Worm (Caenorhabditis elegans): Measurements from ENCODE around the gene tmem-131.

Gene tmem-131

ce11 chrIII:4998956-4999425, 1.0 kb upstream of the tmem-131 start, which contains the start of gene smcr-8 (continued):
- TF ChIP-seq unc-130 (GFP tag; optimal IDR thresholded peaks at IDR 0.05) (peak; percentile 78), nfya-1 (tag; optimal IDR thresholded peaks at IDR 0.05; ENCODE audit: borderline replicate concordance, insufficient read depth) (no peak), tbp1 (GFP tag; optimal IDR thresholded peaks at IDR 0.05) (no peak), snpc-3.4 (tag; optimal IDR thresholded peaks at IDR 0.05) (peak; percentile 61), xnd-1 (tag; optimal IDR thresholded peaks at IDR 0.05) (peak; percentile 82), bed-1 (GFP tag; IDR thresholded peaks at IDR 0.05) (no peak), T26A5.8 (tag; optimal IDR thresholded peaks at IDR 0.05) (no peak), lsl-1 (GFP tag; optimal IDR thresholded peaks at IDR 0.05) (peak; percentile 96), sea-2 (GFP tag; IDR thresholded peaks at IDR 0.05) (no peak), let-526 (GFP tag; IDR thresholded peaks at IDR 0.05) (peak; percentile 51; the same call in 1 of the 2 replicates), F39B2.1 (GFP tag; IDR thresholded peaks at IDR 0.05) (no peak), Y53F4B.3 (GFP tag; IDR thresholded peaks at IDR 0.05) (no peak), rec-8 (tag; optimal IDR thresholded peaks at IDR 0.05) (peak in 1 of 2 experiments; percentile 17), nhr-120 (GFP tag; IDR thresholded peaks at IDR 0.05) (no peak), tbx-9 (tag; optimal IDR thresholded peaks at IDR 0.05; ENCODE audit: borderline replicate concordance) (no peak), chd-7 (tag; optimal IDR thresholded peaks at IDR 0.05) (no peak), aptf-3 (GFP tag; IDR thresholded peaks at IDR 0.05) (no peak), T07F8.4 (tag; optimal IDR thresholded peaks at IDR 0.05) (no peak), D2030.7 (GFP tag; IDR thresholded peaks at IDR 0.05) (peak; percentile 68), C17E4.6 (GFP tag; IDR thresholded peaks at IDR 0.05) (no peak), ceh-40 (GFP tag; IDR thresholded peaks at IDR 0.05) (no peak), rpc-1 (optimal IDR thresholded peaks at IDR 0.05) (no peak), rpc-1 (tag; optimal IDR thresholded peaks at IDR 0.05) (no peak), K12H6.12 (tag; optimal IDR thresholded peaks at IDR 0.05) (no peak), pha-4 (tag; optimal IDR thresholded peaks at IDR 0.05) (no peak), attf-6 (GFP tag; IDR thresholded peaks at IDR 0.05) (no peak), hlh-12 (tag; optimal IDR thresholded peaks at IDR 0.05) (no peak), ceh-100 (GFP tag; IDR thresholded peaks at IDR 0.05) (no peak), lir-1 (GFP tag; conservative IDR thresholded peaks at IDR 0.05) (0 out of 2 replicates have a peak, but pooled peaks have one; percentile 11), K11D2.4 (GFP tag; IDR thresholded peaks at IDR 0.05) (no peak), sptf-2 (GFP tag; optimal IDR thresholded peaks at IDR 0.05) (peak; percentile 33), mxl-1 (tag; optimal IDR thresholded peaks at IDR 0.05) (no peak), somi-1 (GFP tag; optimal IDR thresholded peaks at IDR 0.05) (no peak), ztf-22 (GFP tag; optimal IDR thresholded peaks at IDR 0.05) (no peak), F33H1.4 (GFP tag; IDR thresholded peaks at IDR 0.05) (peak; percentile 55), bed-2 (GFP tag; IDR thresholded peaks at IDR 0.05) (peak; percentile 70), him-1 (tag; optimal IDR thresholded peaks at IDR 0.05) (no peak), aptf-2 (GFP tag; conservative IDR thresholded peaks at IDR 0.05) (no peak), F57A8.1 (GFP tag; optimal IDR thresholded peaks at IDR 0.05) (no peak), ceh-58 (GFP tag; IDR thresholded peaks at IDR 0.05) (no peak), C06A6.2 (GFP tag; conservative IDR thresholded peaks at IDR 0.05) (no peak), ceh-91 (GFP tag; IDR thresholded peaks at IDR 0.05) (peak; percentile 54; the same call in 1 of the 2 replicates), lin-40 (tag; optimal IDR thresholded peaks at IDR 0.05) (no peak), egl-18 (GFP tag; IDR thresholded peaks at IDR 0.05) (no peak), ztf-28 (GFP tag; IDR thresholded peaks at IDR 0.05) (0 out of 2 replicates have a peak, but pooled peaks have one; percentile 75), madf-8 (GFP tag; conservative IDR thresholded peaks at IDR 0.05) (peak; percentile 69), hlh-26 (GFP tag; conservative IDR thresholded peaks at IDR 0.05) (no peak), die-1 (tag; optimal IDR thresholded peaks at IDR 0.05) (no peak), attf-5 (GFP tag; optimal IDR thresholded peaks at IDR 0.05) (peak; percentile 46)
